Fruit fly (Drosophila melanogaster): ENCODE data around the gene nol.

DNA sequence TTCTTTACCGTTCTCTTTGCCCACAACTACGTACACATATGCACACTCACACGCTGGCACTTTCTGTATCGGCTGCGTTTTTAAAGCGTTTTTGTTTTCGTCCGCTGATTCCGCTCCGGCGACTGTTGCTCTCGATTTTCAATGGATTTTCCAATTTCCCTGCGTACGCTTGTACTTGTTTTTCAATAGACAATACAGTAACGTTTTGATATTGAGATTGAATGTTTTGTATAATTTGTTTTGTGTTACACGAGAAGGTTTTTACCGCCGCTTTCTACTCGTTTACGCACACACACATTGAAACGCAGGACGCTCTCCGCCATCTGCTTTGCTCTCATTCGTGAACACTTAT, 38.0 kb upstream of the nol start:
- no peak for TF ChIP-seq psq (optimal IDR thresholded peaks at IDR 0.05)
- TF ChIP-seq ttk (optimal IDR thresholded peaks at IDR 0.05): no peak
- no peak for TF ChIP-seq h (optimal IDR thresholded peaks at IDR 0.05)
- no peak for TF ChIP-seq Sin3A (optimal IDR thresholded peaks at IDR 0.05)
- TF ChIP-seq insv (optimal IDR thresholded peaks at IDR 0.05): no peak

All from Kc167 (cell line).